Worm (Caenorhabditis elegans) whole organism, mixed stage, embryonic: ENCODE results near the gene cutl-16.

Source experiments
- bed-3 ChIP-seq: fragments of 200-800 bp; sonication (Bioruptor generic); optimal IDR thresholded peaks from 3 replicates; lab custom pipeline; 2018; ENCODE audit warnings: mild to moderate bottlenecking, missing genetic modification characterization, moderate library complexity, missing compliant biosample characterization
- ceh-83 ChIP-seq: fragments of 200-800 bp; sonication (Bioruptor generic); optimal IDR thresholded peaks from 2 replicates; lab custom pipeline; 2018; ENCODE audit warnings: mild to moderate bottlenecking, missing genetic modification characterization, missing compliant biosample characterization
- hlh-1 ChIP-seq: fragments of 150-350 bp; optimal IDR thresholded peaks from 2 replicates; lab custom pipeline; 2014; ENCODE audit warnings: missing biosample characterization, missing genetic modification reagents, missing genetic modification characterization
- lin-13 ChIP-seq: fragments of 150-350 bp; optimal IDR thresholded peaks from 2 replicates; lab custom pipeline; 2014; ENCODE audit warnings: missing biosample characterization, missing genetic modification characterization
- nhr-2 ChIP-seq: fragments of 150-350 bp; optimal IDR thresholded peaks from 2 replicates; lab custom pipeline; 2014; ENCODE audit warnings: missing biosample characterization, missing genetic modification characterization
- nhr-76 ChIP-seq: sonication (generic microtip); optimal IDR thresholded peaks from 2 replicates; lab custom pipeline; 2017; ENCODE audit warnings: missing biosample characterization, missing genetic modification characterization
- sptf-1 ChIP-seq: sonication (generic microtip); optimal IDR thresholded peaks from 2 replicates; lab custom pipeline; 2017; ENCODE audit warnings: mild to moderate bottlenecking, missing genetic modification characterization, moderate library complexity, missing compliant biosample characterization
- unc-39 ChIP-seq: fragments of 150-350 bp; optimal IDR thresholded peaks from 2 replicates; lab custom pipeline; 2014; ENCODE audit warnings: missing biosample characterization, missing genetic modification characterization
- unc-62 ChIP-seq: fragments of 150-350 bp; optimal IDR thresholded peaks from 2 replicates; lab custom pipeline; 2014; ENCODE audit warnings: missing biosample characterization, missing genetic modification reagents, missing genetic modification characterization

- TF ChIP-seq hlh-1 (tag; lab: Kevin White, UChicago): no peak
- no peak for TF ChIP-seq bed-3 (GFP tag; lab: Kevin White, UChicago)
- TF ChIP-seq lin-13 (tag; lab: Kevin White, UChicago): no peak
- no peak for TF ChIP-seq nhr-2
- TF ChIP-seq nhr-76 (tag; lab: Kevin White, UChicago): no peak
- TF ChIP-seq ceh-83 (GFP tag; lab: Kevin White, UChicago): no peak
- no peak for TF ChIP-seq unc-62 (GFP tag; lab: Kevin White, UChicago)
- TF ChIP-seq unc-39 (tag; lab: Kevin White, UChicago): no peak
- TF ChIP-seq sptf-1 (tag; lab: Kevin White, UChicago): no peak
Observed at ce11 chrII:6491187-6491586, 50.0 kb downstream of the cutl-16 start.
